Worm (Caenorhabditis elegans) whole organism, young adult: Measurements from ENCODE around the gene sur-5.

Source experiments
- F22D6.2 ChIP-seq: sonication (generic microtip); optimal IDR thresholded peaks from 2 replicates; lab custom pipeline; 2016; ENCODE audit warnings: mild to moderate bottlenecking, missing genetic modification characterization, missing compliant biosample characterization
- F39B2.1 ChIP-seq: fragments of 200-800 bp; sonication (Bioruptor generic); IDR thresholded peaks from 2 replicates; pipeline ENCODE4 v1.3.6; 2022; ENCODE audit warnings: missing genetic modification reagents, missing genetic modification characterization, missing compliant biosample characterization
- K12H6.12 ChIP-seq: fragments of 200-800 bp; sonication (Bioruptor generic); optimal IDR thresholded peaks from 2 replicates; lab custom pipeline; 2018; ENCODE audit warnings: mild to moderate bottlenecking, missing genetic modification characterization, missing compliant biosample characterization
- T07F8.4 ChIP-seq: sonication (generic microtip); optimal IDR thresholded peaks from 2 replicates; lab custom pipeline; 2016; ENCODE audit warnings: mild to moderate bottlenecking, missing genetic modification characterization, moderate library complexity, missing compliant biosample characterization
- Y53F4B.3 ChIP-seq: fragments of 200-800 bp; sonication (Bioruptor generic); IDR thresholded peaks from 2 replicates; pipeline ENCODE4 v1.3.6; 2022; ENCODE audit warnings: missing genetic modification reagents, missing genetic modification characterization, missing compliant biosample characterization
- Y53G8AR.9 ChIP-seq: fragments of 200-800 bp; sonication (Bioruptor generic); conservative IDR thresholded peaks from 2 replicates; pipeline ENCODE4 v1.3.6; 2022; ENCODE audit warnings: missing genetic modification reagents, missing genetic modification characterization, missing compliant biosample characterization
- Y56A3A.18 ChIP-seq: fragments of 200-800 bp; sonication (Bioruptor generic); IDR thresholded peaks from 2 replicates; pipeline ENCODE4 v1.3.6; 2022; ENCODE audit warnings: missing genetic modification reagents, missing genetic modification characterization, missing compliant biosample characterization
- Y79H2A.3 ChIP-seq: fragments of 200-800 bp; sonication (Bioruptor generic); conservative IDR thresholded peaks from 2 replicates; pipeline ENCODE4 v1.3.6; 2022; ENCODE audit warnings: missing genetic modification reagents, missing genetic modification characterization, missing compliant biosample characterization
- akir-1 ChIP-seq: fragments of 200-800 bp; sonication (Bioruptor generic); optimal IDR thresholded peaks from 2 replicates; lab custom pipeline; 2018; ENCODE audit warnings: mild to moderate bottlenecking, missing genetic modification characterization, moderate library complexity, missing compliant biosample characterization
- aptf-2 ChIP-seq: fragments of 200-800 bp; sonication (Bioruptor generic); conservative IDR thresholded peaks from 2 replicates; pipeline ENCODE4 v1.3.6; 2022; ENCODE audit warnings: missing genetic modification reagents, missing genetic modification characterization, missing compliant biosample characterization
- aptf-3 ChIP-seq: fragments of 200-800 bp; sonication (Bioruptor generic); IDR thresholded peaks from 2 replicates; pipeline ENCODE4 v1.3.6; 2022; ENCODE audit warnings: missing genetic modification characterization, missing compliant biosample characterization
- atf-7 ChIP-seq: sonication (generic microtip); optimal IDR thresholded peaks from 2 replicates; lab custom pipeline; 2017; ENCODE audit warnings: mild to moderate bottlenecking, missing genetic modification characterization, missing compliant biosample characterization
- attf-6 ChIP-seq: fragments of 200-800 bp; sonication (Bioruptor generic); IDR thresholded peaks from 2 replicates; pipeline ENCODE4 v1.3.6; 2022; ENCODE audit warnings: missing genetic modification reagents, missing genetic modification characterization, missing compliant biosample characterization
- ccch-3 ChIP-seq: fragments of 200-800 bp; sonication (Bioruptor generic); optimal IDR thresholded peaks from 2 replicates; lab custom pipeline; 2018; ENCODE audit warnings: mild to moderate bottlenecking, missing genetic modification characterization, missing compliant biosample characterization
- ceh-79 ChIP-seq: sonication (generic microtip); optimal IDR thresholded peaks from 2 replicates; lab custom pipeline; 2017; ENCODE audit warnings: mild to moderate bottlenecking, missing genetic modification characterization, missing compliant biosample characterization
- dpff-1 ChIP-seq: sonication (generic microtip); optimal IDR thresholded peaks from 2 replicates; lab custom pipeline; 2017; ENCODE audit warnings: mild to moderate bottlenecking, missing genetic modification characterization, missing compliant biosample characterization
- egrh-3 ChIP-seq: fragments of 200-800 bp; sonication (Bioruptor generic); IDR thresholded peaks from 2 replicates; pipeline ENCODE4 v1.3.6; 2022; ENCODE audit warnings: missing genetic modification reagents, missing genetic modification characterization, missing compliant biosample characterization
- ets-4 ChIP-seq: fragments of 200-800 bp; sonication (Bioruptor generic); optimal IDR thresholded peaks from 2 replicates; lab custom pipeline; 2018; ENCODE audit warnings: mild to moderate bottlenecking, missing genetic modification characterization, missing compliant biosample characterization
- let-526 ChIP-seq: fragments of 200-800 bp; sonication (Bioruptor generic); IDR thresholded peaks from 2 replicates; pipeline ENCODE4 v1.3.6; 2022; ENCODE audit warnings: missing genetic modification reagents, missing genetic modification characterization, missing compliant biosample characterization
- let-607 ChIP-seq, 2 experiments: fragments of 200-800 bp in 1 of 2; sonication (Bioruptor generic) in 1 of 2; sonication (generic microtip) in 1 of 2; optimal IDR thresholded peaks; 2 replicates each; lab custom pipeline; 2016 to 2018; ENCODE audit warnings: mild to moderate bottlenecking in 2 of 2, missing compliant biosample characterization in 2 of 2, missing genetic modification characterization in 2 of 2, moderate library complexity in 2 of 2, missing genotype in 1 of 2
- lin-26 ChIP-seq: fragments of 200-800 bp; sonication (Bioruptor generic); IDR thresholded peaks from 2 replicates; pipeline ENCODE4 v1.3.6; 2022; ENCODE audit warnings: missing genetic modification reagents, missing genetic modification characterization, missing compliant biosample characterization
- lin-40 ChIP-seq: sonication (generic microtip); optimal IDR thresholded peaks from 2 replicates; lab custom pipeline; 2016; ENCODE audit warnings: missing genetic modification characterization, mild to moderate bottlenecking, missing compliant biosample characterization, missing genotype, missing genetic modification reagents
- lin-54 ChIP-seq: fragments of 200-800 bp; sonication (Bioruptor generic); optimal IDR thresholded peaks from 2 replicates; lab custom pipeline; 2018; ENCODE audit warnings: mild to moderate bottlenecking, missing genetic modification characterization, missing compliant biosample characterization
- nfyb-1 ChIP-seq: fragments of 200-800 bp; sonication (Bioruptor generic); IDR thresholded peaks from 2 replicates; pipeline ENCODE4 v1.3.6; 2022; ENCODE audit warnings: missing genetic modification reagents, missing genetic modification characterization, missing compliant biosample characterization
- nhr-120 ChIP-seq: fragments of 200-800 bp; sonication (Bioruptor generic); IDR thresholded peaks from 2 replicates; pipeline ENCODE4 v1.3.6; 2022; ENCODE audit warnings: missing genetic modification characterization, missing compliant biosample characterization
- nhr-27 ChIP-seq: fragments of 200-800 bp; sonication (Bioruptor generic); optimal IDR thresholded peaks from 2 replicates; lab custom pipeline; 2018; ENCODE audit warnings: mild to moderate bottlenecking, missing genetic modification characterization, moderate library complexity, missing compliant biosample characterization
- nhr-80 ChIP-seq: sonication (generic microtip); optimal IDR thresholded peaks from 2 replicates; lab custom pipeline; 2016; ENCODE audit warnings: missing genetic modification characterization, missing compliant biosample characterization
- pha-4 ChIP-seq: fragments of 150-350 bp; sonication (generic microtip); optimal IDR thresholded peaks from 2 replicates; lab custom pipeline; 2014; ENCODE audit warnings: missing biosample characterization, missing genetic modification reagents, missing genetic modification characterization
- repo-1 ChIP-seq: sonication (generic microtip); optimal IDR thresholded peaks from 2 replicates; lab custom pipeline; 2017; ENCODE audit warnings: mild to moderate bottlenecking, missing genetic modification characterization, missing compliant biosample characterization
- sea-2 ChIP-seq: fragments of 200-800 bp; sonication (Bioruptor generic); IDR thresholded peaks from 2 replicates; pipeline ENCODE4 v1.3.6; 2022; ENCODE audit warnings: missing genetic modification characterization, missing compliant biosample characterization
- snpc-1.1 ChIP-seq: sonication (generic microtip); optimal IDR thresholded peaks from 2 replicates; lab custom pipeline; 2017; ENCODE audit warnings: missing genetic modification characterization, mild to moderate bottlenecking, missing compliant biosample characterization, antibody characterized with exemption, moderate library complexity, missing genotype, missing genetic modification reagents; ENCODE audit not compliant: insufficient read depth
- tlf-1 ChIP-seq: fragments of 200-800 bp; sonication (Bioruptor generic); optimal IDR thresholded peaks from 2 replicates; lab custom pipeline; 2018; ENCODE audit warnings: mild to moderate bottlenecking, missing genetic modification characterization, missing compliant biosample characterization
- zfh-2 ChIP-seq: fragments of 200-800 bp; sonication (Bioruptor generic); conservative IDR thresholded peaks from 2 replicates; pipeline ENCODE4 v1.3.6; 2022; ENCODE audit warnings: missing genetic modification reagents, missing genetic modification characterization, missing compliant biosample characterization
- zim-3 ChIP-seq: sonication (generic microtip); optimal IDR thresholded peaks from 2 replicates; lab custom pipeline; 2017; ENCODE audit warnings: mild to moderate bottlenecking, missing genetic modification characterization, moderate library complexity, missing compliant biosample characterization

The sur-5 gene

DNA sequence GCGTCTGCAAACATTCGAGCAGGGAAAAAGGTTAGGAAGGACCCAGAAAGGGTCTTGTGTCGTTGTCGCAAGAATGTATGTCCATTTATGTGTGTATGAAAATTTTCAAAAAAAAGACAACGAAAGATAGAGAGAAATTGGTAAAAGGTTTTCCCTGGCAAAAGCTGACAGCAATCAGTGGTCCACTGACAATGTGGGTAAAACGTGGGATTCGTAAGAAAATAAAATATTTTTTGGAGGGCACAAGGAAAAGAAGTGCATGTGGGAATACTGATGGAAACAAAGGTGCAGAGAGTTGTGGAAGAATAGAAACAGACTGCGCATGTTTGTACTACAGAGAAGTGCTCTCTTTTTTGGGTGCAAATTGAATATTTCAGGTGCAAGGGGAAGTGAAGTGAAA is 22.2 kb downstream of the sur-5 start:
- TF ChIP-seq aptf-3 (GFP tag; lab: Robert Waterston, UW) = no peak
- no peak for TF ChIP-seq ccch-3 (GFP tag; lab: Kevin White, UChicago)
- TF ChIP-seq nhr-27 (tag; lab: Kevin White, UChicago) = no peak
- no peak for TF ChIP-seq nfyb-1 (GFP tag; lab: Robert Waterston, UW)
- no peak for TF ChIP-seq attf-6
- TF ChIP-seq F39B2.1 (GFP tag; lab: Robert Waterston, UW) = no peak
- TF ChIP-seq atf-7 (tag; lab: Kevin White, UChicago) = no peak

DNA sequence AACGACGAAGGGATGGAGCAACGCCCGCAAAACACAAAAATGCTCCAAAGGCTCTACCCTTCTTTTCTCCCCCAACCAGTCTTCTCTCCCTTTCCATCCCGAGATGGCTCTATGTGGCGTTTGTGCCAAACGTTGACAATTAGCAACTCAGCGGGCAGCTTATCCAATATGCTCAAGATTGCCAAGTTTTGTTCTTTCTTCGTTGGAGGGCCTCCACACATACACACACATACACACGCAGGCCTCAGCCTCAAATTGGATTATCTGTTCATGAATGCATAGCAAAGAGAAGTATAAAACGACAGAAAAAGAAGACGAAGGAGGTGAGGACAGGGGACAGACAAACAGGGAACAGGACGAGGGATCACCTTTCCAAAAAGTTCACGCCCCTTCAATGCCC is 24.0 kb downstream of the sur-5 start:
- TF ChIP-seq K12H6.12 = peak; percentile 3
- no peak for TF ChIP-seq Y53G8AR.9 (GFP tag; lab: Robert Waterston, UW)
- no peak for TF ChIP-seq nhr-120
- TF ChIP-seq zfh-2 (GFP tag; lab: Robert Waterston, UW) = peak; percentile 52
- TF ChIP-seq nhr-80 = no peak
- TF ChIP-seq snpc-1.1 (tag; lab: Kevin White, UChicago) = no peak
- TF ChIP-seq pha-4 = no peak
- TF ChIP-seq repo-1 = no peak

DNA sequence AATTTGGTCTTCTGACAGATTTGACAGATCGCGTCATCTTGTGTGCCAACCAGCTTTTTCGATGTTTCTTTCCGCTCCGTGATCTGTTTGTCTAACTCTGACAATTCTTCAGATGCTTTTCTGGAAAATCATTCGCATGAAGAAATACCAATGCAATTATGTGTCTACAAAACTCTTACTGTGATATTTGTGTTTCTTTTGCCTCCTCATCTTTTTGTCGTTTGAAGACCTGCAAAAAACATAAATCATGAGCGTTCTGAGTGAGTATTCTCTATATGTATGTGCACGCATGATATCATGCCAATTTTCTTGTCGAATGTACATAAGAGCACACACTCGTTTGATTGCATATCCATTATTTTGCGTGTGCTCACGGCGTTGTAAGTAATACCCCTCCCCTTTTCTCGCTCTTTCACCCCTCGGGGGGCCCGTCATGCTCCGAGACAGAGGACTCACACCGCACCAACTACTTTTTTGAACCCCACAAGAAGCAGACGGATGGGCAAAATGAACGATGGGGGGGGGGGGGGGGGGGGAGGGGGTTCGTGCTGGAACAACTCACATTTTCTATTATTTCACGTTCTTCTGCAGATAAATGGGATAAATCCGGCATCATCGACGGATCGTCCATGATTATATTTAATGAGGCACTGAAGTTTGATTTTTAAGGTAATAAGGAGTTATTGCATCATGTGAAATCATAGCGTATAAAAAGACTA is 25.5 kb downstream of the sur-5 start, which contains the start of gene unc-10:
Gene unc-10 (minus strand): TSS at position 652 of the 719 bp plus-strand sequence.
- peak; percentile 40; the same call in 1 of the 2 replicates for TF ChIP-seq egrh-3 (GFP tag; lab: Robert Waterston, UW)
- no peak for TF ChIP-seq let-526 (GFP tag; lab: Robert Waterston, UW)
- TF ChIP-seq lin-40 (tag; lab: Kevin White, UChicago) = no peak
- TF ChIP-seq lin-26 = no peak
- TF ChIP-seq lin-54 (GFP tag; lab: Kevin White, UChicago) = no peak
- TF ChIP-seq dpff-1 (tag; lab: Kevin White, UChicago) = no peak
- TF ChIP-seq ets-4 (GFP tag; lab: Kevin White, UChicago) = no peak
- no peak for TF ChIP-seq akir-1 (GFP tag; lab: Kevin White, UChicago)
- TF ChIP-seq sea-2 = no peak
- no peak for TF ChIP-seq ceh-79 (tag; lab: Kevin White, UChicago)
- TF ChIP-seq tlf-1 (GFP tag; lab: Kevin White, UChicago) = no peak
- TF ChIP-seq zim-3 = no peak
- no peak for TF ChIP-seq let-607 (tag; optimal IDR thresholded peaks at IDR 0.05; lab: Kevin White, UChicago)
- peak; percentile 71 for TF ChIP-seq zfh-2 (GFP tag; lab: Robert Waterston, UW)
- no peak for TF ChIP-seq Y53F4B.3 (GFP tag; lab: Robert Waterston, UW)
- TF ChIP-seq T07F8.4 = no peak

DNA sequence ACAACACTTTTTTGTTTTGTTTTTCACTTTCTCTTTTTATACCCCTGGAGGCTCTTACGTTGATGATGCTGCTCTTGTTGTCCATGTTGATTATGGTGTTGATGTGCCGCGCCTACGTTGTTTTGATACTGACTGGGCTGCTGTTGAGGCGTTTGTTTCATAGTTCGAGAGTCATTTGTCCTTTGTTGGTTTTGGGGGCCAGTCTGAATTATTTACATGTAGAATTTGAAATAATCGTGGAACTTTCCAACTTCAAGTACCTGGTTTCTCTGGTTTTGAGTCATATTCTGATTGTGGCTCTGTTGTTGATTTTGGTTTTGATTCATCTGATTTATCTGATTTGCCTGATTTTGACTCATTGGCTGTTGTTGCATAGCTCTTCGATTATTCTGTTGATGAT is 27.3 kb downstream of the sur-5 start:
- TF ChIP-seq aptf-2 (GFP tag; lab: Robert Waterston, UW) (no peak), Y56A3A.18 (no peak), Y79H2A.3 (GFP tag; lab: Robert Waterston, UW) (no peak), F22D6.2 (no peak)
- TF ChIP-seq, all 124 proteins: peak for 0
